Worm (Caenorhabditis elegans) whole organism, young adult: ENCODE results near the gene E02H4.8.
A peak's percentile ranks its signal among the peaks of the same experiment; 100 is the strongest.

Experiments used
- mel-28 ChIP-seq: sonication (generic microtip); optimal IDR thresholded peaks from 2 replicates; lab custom pipeline; 2016; ENCODE audit warnings: borderline replicate concordance, mild to moderate bottlenecking, missing genetic modification characterization, missing compliant biosample characterization
- nhr-80 ChIP-seq: sonication (generic microtip); optimal IDR thresholded peaks from 2 replicates; lab custom pipeline; 2016; ENCODE audit warnings: missing genetic modification characterization, missing compliant biosample characterization

The E02H4.8 gene

ce11 chrX:14213314-14213713, 50.1 kb downstream of the E02H4.8 start:
- no peak for TF ChIP-seq mel-28 (tag; lab: Kevin White, UChicago)
- peak; percentile 1 for TF ChIP-seq nhr-80
